Fruit fly (Drosophila melanogaster): ENCODE data around the gene bowl.
A peak's percentile ranks its signal among the peaks of the same experiment; 100 is the strongest.

The bowl gene

dm6 chr2L:3786246-3786645, 14.7 kb downstream of the bowl start (continued):
- TF ChIP-seq CG8478 (optimal IDR thresholded peaks at IDR 0.05) (no peak), H2.0 (GFP tag; IDR thresholded peaks at IDR 0.05) (peak; percentile 75), br (optimal IDR thresholded peaks at IDR 0.05) (no peak), hbn (GFP tag; IDR thresholded peaks at IDR 0.05; ENCODE audit: partially characterized antibody) (no peak), CG11696 (GFP tag; IDR thresholded peaks at IDR 0.05) (peak; percentile 50; the same call in 1 of the 2 replicates), YL-1 (GFP tag; optimal IDR thresholded peaks at IDR 0.05) (no peak), seq (GFP tag; IDR thresholded peaks at IDR 0.05) (peak; percentile 36; the same call in 1 of the 2 replicates), CG9437 (GFP tag; optimal IDR thresholded peaks at IDR 0.05) (peak; percentile 37), sc (optimal IDR thresholded peaks at IDR 0.05) (no peak), sc (GFP tag; optimal IDR thresholded peaks at IDR 0.05) (peak; percentile 68), ems (GFP tag; optimal IDR thresholded peaks at IDR 0.05) (no peak), CG12219 (GFP tag; optimal IDR thresholded peaks at IDR 0.05) (peak; percentile 55), Taf1 (GFP tag; IDR thresholded peaks at IDR 0.05) (peak; percentile 57), slou (GFP tag; optimal IDR thresholded peaks at IDR 0.05) (no peak), Sox102F (GFP tag; optimal IDR thresholded peaks at IDR 0.05) (peak; percentile 85), CG34224 (GFP tag; IDR thresholded peaks at IDR 0.05; ENCODE audit: partially characterized antibody) (no peak), CG12659 (GFP tag; optimal IDR thresholded peaks at IDR 0.05) (peak; percentile 58), pho (GFP tag; optimal IDR thresholded peaks at IDR 0.05) (peak; percentile 52), ase (GFP tag; IDR thresholded peaks at IDR 0.05) (peak; percentile 85), pros (GFP tag; optimal IDR thresholded peaks at IDR 0.05) (no peak), Tbp (GFP tag; optimal IDR thresholded peaks at IDR 0.05) (no peak), Doc2 (GFP tag; IDR thresholded peaks at IDR 0.05) (no peak), Eip74EF (GFP tag; optimal IDR thresholded peaks at IDR 0.05) (no peak), GATAe (GFP tag; conservative IDR thresholded peaks at IDR 0.05) (no peak), slp2 (GFP tag; optimal IDR thresholded peaks at IDR 0.05) (peak; percentile 78), B-H1 (GFP tag; IDR thresholded peaks at IDR 0.05) (peak; percentile 67; the same call in 2 of the 3 replicates), CG13775 (GFP tag; optimal IDR thresholded peaks at IDR 0.05) (peak; percentile 23), vfl (GFP tag; optimal IDR thresholded peaks at IDR 0.05) (peak; percentile 4), CG15479 (GFP tag; optimal IDR thresholded peaks at IDR 0.05) (no peak), nerfin-2 (GFP tag; IDR thresholded peaks at IDR 0.05; ENCODE audit: partially characterized antibody) (no peak), CG16813 (GFP tag; IDR thresholded peaks at IDR 0.05; ENCODE audit: partially characterized antibody) (no peak), CG16779 (GFP tag; IDR thresholded peaks at IDR 0.05) (peak; percentile 81), Lhr (GFP tag; optimal IDR thresholded peaks at IDR 0.05) (peak; percentile 90), tap (tag; optimal IDR thresholded peaks at IDR 0.05) (no peak), CG17186 (GFP tag; optimal IDR thresholded peaks at IDR 0.05) (no peak), CG4360 (GFP tag; IDR thresholded peaks at IDR 0.05) (peak; percentile 46; the same call in 1 of the 2 replicates), dmrt99B (tag; optimal IDR thresholded peaks at IDR 0.05) (peak; percentile 56), Mrtf (GFP tag; IDR thresholded peaks at IDR 0.05) (peak; percentile 89), twi (tag; optimal IDR thresholded peaks at IDR 0.05) (peak; percentile 46), trem (tag; optimal IDR thresholded peaks at IDR 0.05) (peak; percentile 31), toy (GFP tag; IDR thresholded peaks at IDR 0.05) (no peak), z (GFP tag; IDR thresholded peaks at IDR 0.05) (no peak), ind (GFP tag; optimal IDR thresholded peaks at IDR 0.05) (peak; percentile 55), CG30020 (tag; optimal IDR thresholded peaks at IDR 0.05) (no peak), tx (GFP tag; optimal IDR thresholded peaks at IDR 0.05) (no peak), maf-S (GFP tag; optimal IDR thresholded peaks at IDR 0.05) (peak; percentile 70), CG17328 (GFP tag; IDR thresholded peaks at IDR 0.05) (peak; percentile 86), MBD-R2 (GFP tag; IDR thresholded peaks at IDR 0.05) (peak; percentile 32; the same call in 1 of the 2 replicates), Fer1 (GFP tag; optimal IDR thresholded peaks at IDR 0.05) (peak; percentile 16), mirr (GFP tag; optimal IDR thresholded peaks at IDR 0.05) (peak; percentile 31), D19A (tag; optimal IDR thresholded peaks at IDR 0.05) (peak; percentile 39), CG17802 (tag; optimal IDR thresholded peaks at IDR 0.05) (peak; percentile 14)

Data from whole organism, embryonic.